Fruit fly (Drosophila melanogaster): ENCODE measurements around the gene Nha2.

Gene Nha2

DNA sequence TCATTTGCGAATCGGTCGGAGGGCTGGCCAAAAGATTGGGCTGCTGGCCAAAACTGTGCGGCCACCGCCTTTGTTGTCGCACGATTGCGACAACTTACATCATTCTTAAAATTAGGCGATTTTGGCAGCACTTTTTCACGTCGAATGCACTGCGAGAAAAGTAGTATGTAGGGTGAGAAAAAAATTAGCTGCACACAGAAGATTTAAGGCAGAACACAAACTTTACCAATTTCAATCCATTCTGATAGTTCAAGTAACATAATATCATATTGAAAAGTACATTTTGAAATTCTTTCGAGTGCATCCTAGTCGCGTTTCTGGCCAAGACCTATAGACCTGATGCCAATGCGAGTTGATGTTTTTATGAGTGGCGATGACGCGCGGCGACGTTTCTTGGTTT, 30.2 kb upstream of the Nha2 start (continued):
- TF ChIP-seq CG32767 (GFP tag; IDR thresholded peaks at IDR 0.05) (no peak), Ets65A (GFP tag) (peak; percentile 74), CG17912 (GFP tag; optimal IDR thresholded peaks at IDR 0.05) (no peak), CG2889 (GFP tag; IDR thresholded peaks at IDR 0.05) (0 out of 3 replicates have a peak, but pooled peaks have one; percentile 46), grn (GFP tag; optimal IDR thresholded peaks at IDR 0.05) (no peak), CG17361 (GFP tag; IDR thresholded peaks at IDR 0.05) (0 out of 3 replicates have a peak, but pooled peaks have one; percentile 40), CG31224 (GFP tag; IDR thresholded peaks at IDR 0.05) (peak; percentile 77), CG2120 (GFP tag; optimal IDR thresholded peaks at IDR 0.05) (peak; percentile 79), Ets97D (GFP tag; optimal IDR thresholded peaks at IDR 0.05) (no peak), fd64A (GFP tag; optimal IDR thresholded peaks at IDR 0.05) (no peak), exex (tag; optimal IDR thresholded peaks at IDR 0.05) (no peak), NK7.1 (GFP tag; optimal IDR thresholded peaks at IDR 0.05) (no peak), fd3F (GFP tag; optimal IDR thresholded peaks at IDR 0.05) (peak; percentile 60), CG10209 (GFP tag; optimal IDR thresholded peaks at IDR 0.05) (peak; percentile 31), CG10543 (GFP tag; optimal IDR thresholded peaks at IDR 0.05) (peak; percentile 53), CG30403 (GFP tag; optimal IDR thresholded peaks at IDR 0.05) (peak; percentile 60), HmgD (GFP tag; optimal IDR thresholded peaks at IDR 0.05) (no peak), CG2202 (tag; optimal IDR thresholded peaks at IDR 0.05) (no peak), CG11085 (GFP tag; IDR thresholded peaks at IDR 0.05) (no peak), Xrp1 (GFP tag; IDR thresholded peaks at IDR 0.05) (peak; percentile 50; the same call in 1 of the 2 replicates), CG8290 (GFP tag; optimal IDR thresholded peaks at IDR 0.05) (no peak), CG8290 (tag; optimal IDR thresholded peaks at IDR 0.05) (no peak), prd (optimal IDR thresholded peaks at IDR 0.05) (no peak), prd (GFP tag; IDR thresholded peaks at IDR 0.05) (peak; percentile 73; the same call in 2 of the 3 replicates), Optix (GFP tag; IDR thresholded peaks at IDR 0.05) (no peak), CG11696 (GFP tag; IDR thresholded peaks at IDR 0.05) (0 out of 2 replicates have a peak, but pooled peaks have one; percentile 23), danr (GFP tag; IDR thresholded peaks at IDR 0.05) (0 out of 2 replicates have a peak, but pooled peaks have one; percentile 18), kni (GFP tag; optimal IDR thresholded peaks at IDR 0.05) (no peak), ATbp (GFP tag; optimal IDR thresholded peaks at IDR 0.05) (no peak), CG8359 (GFP tag; optimal IDR thresholded peaks at IDR 0.05; ENCODE audit: borderline replicate concordance) (no peak), CG10366 (GFP tag; IDR thresholded peaks at IDR 0.05) (peak; percentile 58), ac (GFP tag; optimal IDR thresholded peaks at IDR 0.05) (no peak), odd (GFP tag; optimal IDR thresholded peaks at IDR 0.05) (no peak), Camta (GFP tag; optimal IDR thresholded peaks at IDR 0.05) (no peak), CG6175 (GFP tag; IDR thresholded peaks at IDR 0.05) (peak; percentile 68; the same call in 1 of the 3 replicates), cad (GFP tag; optimal IDR thresholded peaks at IDR 0.05) (no peak), jumu (GFP tag; optimal IDR thresholded peaks at IDR 0.05) (peak; percentile 18), Hr51 (GFP tag; optimal IDR thresholded peaks at IDR 0.05) (peak in 1 of 2 experiments; percentile 37), Antp (GFP tag; optimal IDR thresholded peaks at IDR 0.05) (peak; percentile 67), gro (GFP tag; optimal IDR thresholded peaks at IDR 0.05) (no peak), Poxn (GFP tag; IDR thresholded peaks at IDR 0.05) (peak; percentile 65), Rx (GFP tag; IDR thresholded peaks at IDR 0.05) (0 out of 2 replicates have a peak, but pooled peaks have one; percentile 7), CG11247 (GFP tag; IDR thresholded peaks at IDR 0.05) (peak; percentile 67), Ada2b (GFP tag; IDR thresholded peaks at IDR 0.05) (peak; percentile 78), dpn (GFP tag; optimal IDR thresholded peaks at IDR 0.05) (peak; percentile 40 to 71), CG3163 (GFP tag; optimal IDR thresholded peaks at IDR 0.05) (peak; percentile 0), Dbx (GFP tag; IDR thresholded peaks at IDR 0.05) (no peak; the same call in 1 of the 3 replicates), CG5245 (GFP tag; optimal IDR thresholded peaks at IDR 0.05) (peak; percentile 13), tgo (GFP tag; IDR thresholded peaks at IDR 0.05) (peak; percentile 73), pnt (GFP tag; optimal IDR thresholded peaks at IDR 0.05) (no peak), Bteb2 (GFP tag; optimal IDR thresholded peaks at IDR 0.05) (peak; percentile 43), dan (GFP tag; IDR thresholded peaks at IDR 0.05) (no peak), CG11504 (tag; optimal IDR thresholded peaks at IDR 0.05) (peak; percentile 54)

All from whole organism, embryonic.